Fruit fly (Drosophila melanogaster): ENCODE measurements around the gene yem.

DNA sequence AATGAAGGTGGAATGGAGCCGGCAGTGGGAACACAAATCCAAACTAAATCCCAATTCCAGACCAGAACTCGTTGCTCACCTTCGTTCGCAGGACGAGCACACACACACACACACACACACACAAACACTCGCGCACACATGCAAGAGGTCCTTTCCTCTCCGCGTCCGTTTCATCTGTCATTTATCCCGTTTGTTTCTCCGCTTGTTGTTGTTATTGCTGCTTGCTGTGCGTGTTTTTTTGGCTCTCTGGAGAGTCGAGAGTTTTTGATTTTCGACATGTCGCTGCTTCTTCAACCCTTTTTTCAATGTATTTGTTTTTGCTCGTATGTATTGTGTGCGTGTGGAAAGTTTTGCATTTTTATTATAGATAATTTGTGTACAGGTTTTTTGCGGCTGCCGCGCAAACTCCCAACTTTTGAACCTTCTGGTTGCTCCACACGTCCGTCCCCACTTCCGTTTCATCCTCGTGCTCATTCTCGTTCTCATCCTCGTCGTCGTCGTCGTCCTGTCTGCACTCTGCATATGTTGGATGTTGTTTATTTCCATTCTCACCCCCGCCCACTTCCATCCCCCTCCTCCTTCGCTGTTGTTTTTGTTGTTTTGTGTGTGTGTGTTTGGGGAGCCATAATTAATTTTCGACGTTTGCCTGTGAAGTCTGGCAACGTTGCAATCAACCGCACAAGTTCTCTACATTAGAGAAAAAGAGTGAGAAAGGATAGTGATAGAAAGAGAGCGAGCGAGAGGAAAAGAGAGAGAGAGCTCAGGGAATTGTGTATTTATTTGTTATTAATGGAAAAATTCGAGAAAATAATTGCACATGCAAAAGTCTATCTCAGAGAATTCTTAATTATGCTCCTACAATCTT, 53.2 kb downstream of the yem start:
- no peak for TF ChIP-seq MESR4 (GFP tag; optimal IDR thresholded peaks at IDR 0.05)
- no peak for TF ChIP-seq p53 (GFP tag; optimal IDR thresholded peaks at IDR 0.05)
- no peak for TF ChIP-seq CG9797 (GFP tag; optimal IDR thresholded peaks at IDR 0.05)

All from whole organism, embryonic.